Fruit fly (Drosophila melanogaster): Measurements from ENCODE around the gene CG7988.
A peak's percentile ranks its signal among the peaks of the same experiment; 100 is the strongest.

Gene CG7988

dm6 chr3R:18220211-18220749 is at the start of gene CG7988, which contains the start of gene CG7183 (continued):
- peak; percentile 96 for TF ChIP-seq C15 (GFP tag; IDR thresholded peaks at IDR 0.05)
- peak; percentile 95 for TF ChIP-seq Fer2 (tag; optimal IDR thresholded peaks at IDR 0.05)
- TF ChIP-seq ttk (GFP tag; IDR thresholded peaks at IDR 0.05), result peak; percentile 99
- TF ChIP-seq E2f2 (GFP tag; IDR thresholded peaks at IDR 0.05), result peak; percentile 83
- TF ChIP-seq salm (tag; optimal IDR thresholded peaks at IDR 0.05), result peak; percentile 97
- TF ChIP-seq pros (GFP tag; optimal IDR thresholded peaks at IDR 0.05), result peak; percentile 47
- TF ChIP-seq CG3065 (GFP tag; optimal IDR thresholded peaks at IDR 0.05), result peak; percentile 94
- TF ChIP-seq CG13775 (GFP tag; optimal IDR thresholded peaks at IDR 0.05), result peak; percentile 98
- TF ChIP-seq CG14860 (GFP tag; IDR thresholded peaks at IDR 0.05; ENCODE audit: partially characterized antibody), result no peak
- TF ChIP-seq CG4424 (GFP tag; optimal IDR thresholded peaks at IDR 0.05), result peak; percentile 98
- peak; percentile 96 for TF ChIP-seq CG14050 (GFP tag; IDR thresholded peaks at IDR 0.05)
- TF ChIP-seq Hmx (GFP tag; optimal IDR thresholded peaks at IDR 0.05), result peak; percentile 95
- TF ChIP-seq CG11093 (GFP tag; IDR thresholded peaks at IDR 0.05), result peak; percentile 98
- TF ChIP-seq psq (GFP tag; optimal IDR thresholded peaks at IDR 0.05), result peak; percentile 92
- TF ChIP-seq row (GFP tag; IDR thresholded peaks at IDR 0.05), result peak; percentile 100
- TF ChIP-seq CG7839 (tag; optimal IDR thresholded peaks at IDR 0.05), result peak; percentile 99
- TF ChIP-seq CG2129 (GFP tag; IDR thresholded peaks at IDR 0.05; ENCODE audit: partially characterized antibody), result no peak
- TF ChIP-seq HmgD (GFP tag; optimal IDR thresholded peaks at IDR 0.05), result peak; percentile 31
- peak; percentile 94 for TF ChIP-seq Dip3 (GFP tag; optimal IDR thresholded peaks at IDR 0.05)
- peak; percentile 94 for TF ChIP-seq CG13296 (GFP tag; optimal IDR thresholded peaks at IDR 0.05)
- peak; percentile 99 for TF ChIP-seq zf30C (GFP tag; optimal IDR thresholded peaks at IDR 0.05)
- TF ChIP-seq cg (GFP tag; optimal IDR thresholded peaks at IDR 0.05), result no peak
- TF ChIP-seq Doc3 (GFP tag; IDR thresholded peaks at IDR 0.05; ENCODE audit: partially characterized antibody), result no peak
- peak; percentile 98 for TF ChIP-seq Ada2b (GFP tag; IDR thresholded peaks at IDR 0.05)
- TF ChIP-seq shn (GFP tag; optimal IDR thresholded peaks at IDR 0.05), result peak; percentile 90
- TF ChIP-seq CG34422 (GFP tag; IDR thresholded peaks at IDR 0.05), result peak; percentile 99
- peak; percentile 89 for TF ChIP-seq CG12236 (GFP tag; optimal IDR thresholded peaks at IDR 0.05)
- peak; percentile 81 for TF ChIP-seq Myb (GFP tag; optimal IDR thresholded peaks at IDR 0.05)
- TF ChIP-seq D19B (GFP tag; optimal IDR thresholded peaks at IDR 0.05), result peak; percentile 79
- TF ChIP-seq CG12744 (GFP tag; optimal IDR thresholded peaks at IDR 0.05), result peak; percentile 94
- TF ChIP-seq sens-2 (GFP tag; IDR thresholded peaks at IDR 0.05), result peak; percentile 93
- peak; percentile 99 for TF ChIP-seq CoRest (tag; optimal IDR thresholded peaks at IDR 0.05)
- TF ChIP-seq CG5245 (GFP tag; optimal IDR thresholded peaks at IDR 0.05), result peak; percentile 94
- peak; percentile 62 for TF ChIP-seq ab (GFP tag; optimal IDR thresholded peaks at IDR 0.05)
- peak; percentile 100 for TF ChIP-seq gem (tag; optimal IDR thresholded peaks at IDR 0.05)
- peak; percentile 96 for TF ChIP-seq Atf-2 (GFP tag; optimal IDR thresholded peaks at IDR 0.05)
- peak; percentile 95 for TF ChIP-seq Gsc (GFP tag; IDR thresholded peaks at IDR 0.05)
- peak; percentile 96 for TF ChIP-seq ken (GFP tag; IDR thresholded peaks at IDR 0.05)
- peak; percentile 99 for TF ChIP-seq CG1602 (GFP tag; optimal IDR thresholded peaks at IDR 0.05)
- peak in 1 of 2 experiments; percentile 70 for TF ChIP-seq insv (GFP tag; optimal IDR thresholded peaks at IDR 0.05)
- peak; percentile 82 for TF ChIP-seq exex (tag; optimal IDR thresholded peaks at IDR 0.05)
- TF ChIP-seq peb (GFP tag; IDR thresholded peaks at IDR 0.05), result peak; percentile 98
- TF ChIP-seq CG11247 (GFP tag; IDR thresholded peaks at IDR 0.05), result peak; percentile 98
- peak; percentile 90 for TF ChIP-seq CG11560 (tag; IDR thresholded peaks at IDR 0.05)
- no peak; the same call in 2 of the 3 replicates for TF ChIP-seq knrl (GFP tag; IDR thresholded peaks at IDR 0.05; ENCODE audit: partially characterized antibody)
- TF ChIP-seq CG4360 (GFP tag; IDR thresholded peaks at IDR 0.05), result peak; percentile 87
- TF ChIP-seq mld (GFP tag; IDR thresholded peaks at IDR 0.05; ENCODE audit: partially characterized antibody), result no peak
- peak; percentile 56 for TF ChIP-seq gfzf (GFP tag; optimal IDR thresholded peaks at IDR 0.05)
- TF ChIP-seq Abd-B (GFP tag; optimal IDR thresholded peaks at IDR 0.05), result peak; percentile 99
- no peak for TF ChIP-seq Tbp (GFP tag; optimal IDR thresholded peaks at IDR 0.05)
- peak; percentile 90 for TF ChIP-seq cwo (GFP tag; optimal IDR thresholded peaks at IDR 0.05)

All from whole organism, embryonic.